Worm (Caenorhabditis elegans): ENCODE data around the gene shpk-1.
A peak's percentile ranks its signal among the peaks of the same experiment; 100 is the strongest.

The shpk-1 gene

DNA sequence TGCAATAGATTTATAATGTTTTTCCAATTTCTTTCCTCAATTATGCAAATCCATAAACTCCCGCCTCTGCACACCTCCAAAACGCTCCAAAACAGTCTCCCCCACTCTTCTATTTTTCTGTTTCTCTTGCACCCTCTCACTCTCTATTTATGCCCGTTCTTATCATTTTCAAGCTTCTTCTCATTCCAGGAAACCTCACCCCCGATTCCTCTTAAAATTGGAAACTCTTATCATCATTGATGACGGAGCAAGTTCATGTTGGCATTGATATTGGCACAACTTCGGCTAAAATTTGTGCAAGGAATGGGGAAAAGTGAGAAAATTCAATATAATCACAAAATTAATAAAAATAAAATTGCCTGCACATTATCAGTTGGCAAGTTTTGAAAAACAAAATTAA is at the start of gene shpk-1:
shpk-1 (plus strand) TSS at position 188 of the 400 bp plus-strand sequence.
- TF ChIP-seq mls-2 (tag; optimal IDR thresholded peaks at IDR 0.05) (no peak), mab-5 (tag; optimal IDR thresholded peaks at IDR 0.05) (no peak), lin-13 (tag; optimal IDR thresholded peaks at IDR 0.05) (no peak), elt-3 (tag; optimal IDR thresholded peaks at IDR 0.05) (no peak), lin-32 (GFP tag; optimal IDR thresholded peaks at IDR 0.05) (no peak), pha-4 (tag; optimal IDR thresholded peaks at IDR 0.05) (no peak), ceh-43 (GFP tag; optimal IDR thresholded peaks at IDR 0.05) (no peak), unc-39 (tag; optimal IDR thresholded peaks at IDR 0.05) (no peak), M03D4.4 (tag; optimal IDR thresholded peaks at IDR 0.05) (no peak), flh-1 (GFP tag; optimal IDR thresholded peaks at IDR 0.05) (no peak), zip-8 (tag; optimal IDR thresholded peaks at IDR 0.05) (no peak), mep-1 (tag; optimal IDR thresholded peaks at IDR 0.05) (no peak), nhr-28 (tag; optimal IDR thresholded peaks at IDR 0.05) (no peak), ceh-83 (GFP tag; optimal IDR thresholded peaks at IDR 0.05) (no peak), elt-1 (tag; optimal IDR thresholded peaks at IDR 0.05; ENCODE audit: borderline replicate concordance, insufficient read depth) (no peak), unc-62 (GFP tag; optimal IDR thresholded peaks at IDR 0.05) (no peak), ceh-39 (tag; optimal IDR thresholded peaks at IDR 0.05) (no peak), nhr-237 (tag; optimal IDR thresholded peaks at IDR 0.05) (no peak)

DNA sequence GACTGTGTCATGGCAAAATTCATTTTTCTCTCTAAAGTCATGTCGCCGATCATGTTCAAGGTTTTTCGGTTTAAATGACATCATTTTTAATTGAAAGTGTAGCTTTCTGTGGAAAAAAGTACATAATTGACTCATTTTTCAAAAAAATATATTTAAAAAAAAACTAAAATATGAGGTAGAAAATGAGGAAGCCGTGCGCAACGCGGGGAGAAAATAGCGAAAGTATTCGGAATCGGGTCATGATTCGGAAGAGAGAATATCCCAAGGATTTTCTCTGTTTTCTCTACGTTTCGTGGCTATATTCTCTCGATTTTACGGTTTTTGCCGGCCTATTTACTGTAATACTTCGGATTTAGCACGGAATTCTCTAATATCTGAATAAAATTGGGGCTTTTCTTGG is 47.1 kb upstream of the shpk-1 start:
- TF ChIP-seq ztf-11 (tag; optimal IDR thresholded peaks at IDR 0.05) (no peak), ham-2 (GFP tag; optimal IDR thresholded peaks at IDR 0.05) (peak; percentile 67), zip-8 (tag; optimal IDR thresholded peaks at IDR 0.05) (no peak), nhr-28 (tag; optimal IDR thresholded peaks at IDR 0.05) (no peak), flh-1 (GFP tag; optimal IDR thresholded peaks at IDR 0.05) (no peak), elt-3 (tag; optimal IDR thresholded peaks at IDR 0.05) (no peak), mab-5 (tag; optimal IDR thresholded peaks at IDR 0.05) (no peak), blmp-1 (tag; optimal IDR thresholded peaks at IDR 0.05) (peak; percentile 91), ces-1 (GFP tag; optimal IDR thresholded peaks at IDR 0.05) (no peak), ceh-43 (GFP tag; optimal IDR thresholded peaks at IDR 0.05) (no peak)

DNA sequence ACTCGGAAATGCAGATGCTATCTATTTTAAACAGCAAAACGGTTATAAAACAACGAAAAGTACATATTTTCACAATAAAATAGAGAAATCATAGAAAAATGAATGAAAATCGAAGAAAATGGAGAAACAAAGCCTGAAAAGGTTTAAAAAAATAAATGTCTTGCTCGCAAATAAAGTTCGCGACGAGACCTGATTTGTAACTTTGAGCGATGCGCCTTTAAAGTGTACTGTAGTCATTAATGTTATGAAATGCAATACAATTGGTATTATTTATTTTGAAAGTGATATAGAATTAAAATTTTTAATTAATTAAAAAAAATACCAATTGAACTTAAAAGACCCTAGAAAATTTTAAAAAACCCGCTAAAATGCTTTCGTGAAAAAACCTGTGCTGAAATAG is 46.6 kb upstream of the shpk-1 start:
- TF ChIP-seq nhr-237 (tag; optimal IDR thresholded peaks at IDR 0.05) (no peak), tbx-8 (GFP tag; optimal IDR thresholded peaks at IDR 0.05) (no peak), unc-62 (GFP tag; optimal IDR thresholded peaks at IDR 0.05) (no peak), mab-5 (tag; optimal IDR thresholded peaks at IDR 0.05) (no peak), ztf-11 (tag; optimal IDR thresholded peaks at IDR 0.05) (no peak), unc-120 (tag; optimal IDR thresholded peaks at IDR 0.05; ENCODE audit: poor library complexity, severe bottlenecking) (no peak), nhr-12 (tag; optimal IDR thresholded peaks at IDR 0.05) (no peak)

DNA sequence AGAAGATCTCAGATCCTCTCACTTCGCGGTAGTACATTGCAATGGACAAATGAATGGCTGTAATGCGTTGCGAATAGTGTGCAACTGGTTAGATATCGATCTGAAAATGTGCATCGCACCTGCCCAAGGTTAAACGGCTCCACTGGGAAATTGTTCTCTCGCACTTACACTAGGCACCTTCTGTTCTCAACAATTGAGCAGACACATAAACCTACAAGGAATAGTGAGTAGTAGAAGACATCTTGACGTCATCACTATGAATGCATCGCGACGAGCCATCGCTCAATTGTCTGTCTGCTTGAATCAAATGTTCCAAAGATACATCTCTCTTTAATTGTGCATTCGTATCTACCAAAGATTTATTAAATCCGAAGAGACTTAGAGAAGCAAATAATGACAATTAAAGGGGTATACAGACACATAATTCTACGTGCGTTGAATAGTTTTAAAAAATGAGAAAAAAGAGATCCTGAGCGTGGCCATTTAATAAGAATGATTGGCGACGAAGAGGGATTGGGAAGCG is 44.8 kb upstream of the shpk-1 start, which contains the start of gene T05D4.2:
T05D4.2 (minus strand) TSS at position 83 of the 523 bp plus-strand sequence.
- TF ChIP-seq sptf-1 (tag; optimal IDR thresholded peaks at IDR 0.05) (no peak), ztf-11 (tag; optimal IDR thresholded peaks at IDR 0.05) (no peak), lin-32 (GFP tag; optimal IDR thresholded peaks at IDR 0.05) (no peak), blmp-1 (tag; optimal IDR thresholded peaks at IDR 0.05) (no peak), flh-1 (GFP tag; optimal IDR thresholded peaks at IDR 0.05) (no peak), ceh-39 (tag; optimal IDR thresholded peaks at IDR 0.05) (no peak), elt-3 (tag; optimal IDR thresholded peaks at IDR 0.05) (no peak), lin-13 (tag; optimal IDR thresholded peaks at IDR 0.05) (no peak), ceh-43 (GFP tag; optimal IDR thresholded peaks at IDR 0.05) (no peak), ham-2 (GFP tag; optimal IDR thresholded peaks at IDR 0.05) (no peak), pha-4 (tag; optimal IDR thresholded peaks at IDR 0.05) (no peak), mls-2 (tag; optimal IDR thresholded peaks at IDR 0.05) (no peak), nhr-76 (tag; optimal IDR thresholded peaks at IDR 0.05) (no peak), bed-3 (GFP tag; optimal IDR thresholded peaks at IDR 0.05) (no peak), nhr-2 (tag; optimal IDR thresholded peaks at IDR 0.05) (no peak)

DNA sequence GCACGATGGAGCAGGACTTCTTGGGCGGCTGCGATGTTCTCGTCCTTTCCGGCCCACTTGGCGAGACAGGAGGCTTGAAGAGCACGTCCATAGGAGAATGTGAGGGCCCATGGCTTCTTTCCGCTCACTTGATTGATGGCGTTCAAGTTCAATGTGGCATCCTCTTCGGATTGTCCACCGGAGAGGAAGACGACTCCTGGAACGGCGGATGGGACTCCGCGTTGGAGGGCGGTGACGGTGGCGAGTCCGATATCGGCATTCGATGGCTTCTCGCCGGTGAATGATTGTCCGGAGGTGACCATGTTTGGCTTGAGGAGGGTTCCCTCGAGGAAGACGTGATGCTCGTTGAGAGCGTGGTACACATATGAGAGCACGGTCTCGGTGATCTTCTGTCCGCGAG is 44.2 kb upstream of the shpk-1 start:
- TF ChIP-seq nhr-12 (tag; optimal IDR thresholded peaks at IDR 0.05) (no peak), M03D4.4 (tag; optimal IDR thresholded peaks at IDR 0.05) (no peak), flh-1 (GFP tag; optimal IDR thresholded peaks at IDR 0.05) (no peak)

DNA sequence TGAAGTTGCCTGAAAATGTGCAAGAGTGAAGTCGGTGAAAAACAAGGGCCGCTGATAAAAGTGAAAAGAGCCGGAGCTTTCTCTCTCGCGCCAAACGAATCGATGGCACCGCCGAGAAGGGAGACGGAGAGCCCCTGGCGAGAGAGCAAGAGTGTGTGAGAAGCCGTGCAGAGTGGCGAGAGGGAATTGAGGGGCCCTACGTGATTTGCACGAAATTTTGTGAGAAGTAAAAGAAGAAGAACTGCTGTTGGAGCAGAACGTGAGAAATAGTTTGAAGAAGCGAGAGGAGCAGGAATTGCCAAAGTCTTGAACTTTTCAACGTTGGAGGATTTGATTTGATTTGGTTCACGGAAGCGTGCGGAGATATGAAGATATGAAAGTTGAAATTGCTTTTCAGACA is 42.9 kb upstream of the shpk-1 start, which contains the start of gene aldo-1:
aldo-1 (minus strand) TSS at position 9 of the 400 bp plus-strand sequence.
- TF ChIP-seq unc-120 (tag; optimal IDR thresholded peaks at IDR 0.05; ENCODE audit: poor library complexity, severe bottlenecking) (peak; percentile 73), ceh-83 (GFP tag; optimal IDR thresholded peaks at IDR 0.05) (no peak), mep-1 (tag; optimal IDR thresholded peaks at IDR 0.05) (no peak), nhr-237 (tag; optimal IDR thresholded peaks at IDR 0.05) (no peak), mls-2 (tag; optimal IDR thresholded peaks at IDR 0.05) (no peak), unc-39 (tag; optimal IDR thresholded peaks at IDR 0.05) (no peak), mab-5 (tag; optimal IDR thresholded peaks at IDR 0.05) (no peak), ces-1 (GFP tag; optimal IDR thresholded peaks at IDR 0.05) (peak; percentile 74)
